Worm (Caenorhabditis elegans): Measurements from ENCODE around the gene dmd-7.

DNA sequence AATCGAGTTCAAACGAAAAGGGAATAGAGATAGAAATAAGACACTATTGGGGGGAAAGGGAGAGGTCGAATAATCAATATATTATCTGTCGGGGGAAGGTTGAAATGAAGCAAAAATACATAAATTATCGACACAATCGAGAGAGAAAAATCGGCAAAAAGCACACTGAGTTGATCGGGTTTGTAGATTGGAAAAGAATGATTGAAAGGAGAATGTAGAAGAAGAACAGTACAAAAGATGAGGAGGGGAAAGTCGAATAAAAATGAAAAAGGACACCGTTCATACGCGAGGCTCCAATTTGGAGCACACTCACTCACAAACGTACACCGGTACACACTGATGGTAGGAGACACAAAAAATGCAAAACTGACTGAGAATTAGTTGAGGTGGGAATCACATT lies 25.4 kb upstream of the dmd-7 start:
- TF ChIP-seq lin-13 (GFP tag; optimal IDR thresholded peaks at IDR 0.05) (no peak), R02D3.7 (tag; optimal IDR thresholded peaks at IDR 0.05) (no peak), nhr-237 (tag; optimal IDR thresholded peaks at IDR 0.05) (no peak), lsy-2 (tag; optimal IDR thresholded peaks at IDR 0.05) (no peak), mdl-1 (tag; optimal IDR thresholded peaks at IDR 0.05) (no peak), ama-1 (optimal IDR thresholded peaks at IDR 0.05) (peak; percentile 30)

All from whole organism, L2 larva.